Fruit fly (Drosophila melanogaster) whole organism, embryonic: ENCODE measurements around the gene CG33631.
A peak's percentile ranks its signal among the peaks of the same experiment; 100 is the strongest.

Experiments used
- CG11560 ChIP-seq: fragments of 200-800 bp; sonication (Bioruptor generic); IDR thresholded peaks from 3 replicates; pipeline ENCODE4 v1.3.6; 2022; ENCODE audit warnings: missing biosample characterization, missing genetic modification characterization
- CG12236 ChIP-seq: fragments of 200-800 bp; sonication (Bioruptor generic); optimal IDR thresholded peaks from 2 replicates; lab custom pipeline; 2016; ENCODE audit warnings: missing biosample characterization, missing genetic modification characterization
- CG12299 ChIP-seq: fragments of 200-800 bp; sonication (Bioruptor generic); optimal IDR thresholded peaks from 2 replicates; lab custom pipeline; 2018; ENCODE audit warnings: missing biosample characterization, mild to moderate bottlenecking, missing genetic modification characterization
- CG12942 ChIP-seq: fragments of 200-800 bp; sonication (Bioruptor generic); optimal IDR thresholded peaks from 3 replicates; lab custom pipeline; 2016; ENCODE audit warnings: missing biosample characterization, missing genetic modification characterization
- CG13287 ChIP-seq: fragments of 200-800 bp; sonication (Bioruptor generic); IDR thresholded peaks from 2 replicates; pipeline ENCODE4 v1.3.6; 2022; ENCODE audit warnings: missing biosample characterization, missing genetic modification characterization; ENCODE audit not compliant: partially characterized antibody
- CG17385 ChIP-seq: fragments of 200-800 bp; sonication (Bioruptor generic); optimal IDR thresholded peaks from 3 replicates; lab custom pipeline; 2018; ENCODE audit warnings: missing biosample characterization, mild to moderate bottlenecking, missing genetic modification characterization
- CG17568 ChIP-seq: fragments of 200-800 bp; sonication (Bioruptor generic); optimal IDR thresholded peaks from 2 replicates; lab custom pipeline; 2018; ENCODE audit warnings: missing biosample characterization, mild to moderate bottlenecking, missing genetic modification characterization, moderate library complexity
- CG1832 ChIP-seq: fragments of 200-800 bp; sonication (Bioruptor generic); optimal IDR thresholded peaks from 2 replicates; lab custom pipeline; 2017; ENCODE audit warnings: missing biosample characterization, mild to moderate bottlenecking, missing genetic modification characterization, inconsistent platforms
- CG18619 ChIP-seq: fragments of 200-800 bp; sonication (Bioruptor generic); optimal IDR thresholded peaks from 3 replicates; lab custom pipeline; 2017; ENCODE audit warnings: missing biosample characterization, mild to moderate bottlenecking, missing genetic modification characterization
- CG2202 ChIP-seq: fragments of 200-800 bp; sonication (Bioruptor generic); optimal IDR thresholded peaks from 2 replicates; lab custom pipeline; 2018; ENCODE audit warnings: missing biosample characterization, mild to moderate bottlenecking, missing genetic modification characterization
- CG4424 ChIP-seq: fragments of 200-800 bp; sonication (Bioruptor generic); optimal IDR thresholded peaks from 3 replicates; lab custom pipeline; 2016; ENCODE audit warnings: missing biosample characterization, missing genetic modification characterization
- CG4820 ChIP-seq: fragments of 200-800 bp; sonication (Bioruptor generic); optimal IDR thresholded peaks from 3 replicates; lab custom pipeline; 2016; ENCODE audit warnings: missing biosample characterization, missing genetic modification characterization
- CG4854 ChIP-seq: fragments of 200-800 bp; sonication (Bioruptor generic); optimal IDR thresholded peaks from 2 replicates; lab custom pipeline; 2016; ENCODE audit warnings: missing biosample characterization, missing genetic modification characterization, inconsistent platforms
- CG6689 ChIP-seq: fragments of 200-800 bp; sonication (Bioruptor generic); IDR thresholded peaks from 2 replicates; pipeline ENCODE4 v1.3.6; 2022; ENCODE audit warnings: missing biosample characterization, missing genetic modification characterization
- CG8388 ChIP-seq: fragments of 200-800 bp; sonication (Bioruptor generic); optimal IDR thresholded peaks from 2 replicates; lab custom pipeline; 2019; ENCODE audit warnings: missing biosample characterization, mild to moderate bottlenecking, missing genetic modification characterization, moderate library complexity
- CkIIα-i1 ChIP-seq: fragments of 200-800 bp; sonication (Bioruptor generic); IDR thresholded peaks from 2 replicates; pipeline ENCODE4 v1.3.6; 2022; ENCODE audit warnings: missing biosample characterization, missing genetic modification characterization
- CoRest ChIP-seq: fragments of 200-800 bp; sonication (Bioruptor generic); optimal IDR thresholded peaks from 3 replicates; lab custom pipeline; 2018; ENCODE audit warnings: missing biosample characterization, mild to moderate bottlenecking, missing genetic modification characterization, moderate library complexity
- D19A ChIP-seq: fragments of 200-800 bp; optimal IDR thresholded peaks from 3 replicates; lab custom pipeline; 2019; ENCODE audit warnings: missing biosample characterization, mild to moderate bottlenecking, missing genetic modification characterization, moderate library complexity
- Dad ChIP-seq: fragments of 200-800 bp; sonication (Bioruptor generic); optimal IDR thresholded peaks from 3 replicates; lab custom pipeline; 2016; ENCODE audit warnings: missing biosample characterization, missing genetic modification characterization
- Dfd ChIP-seq, 2 experiments: fragments of >200 bp; optimal IDR thresholded peaks; 2 replicates each; lab custom pipeline; 2017; ENCODE audit warnings: missing biosample characterization in 2 of 2, missing genetic modification characterization in 2 of 2
- Doc3 ChIP-seq: fragments of 200-800 bp; sonication (Bioruptor generic); IDR thresholded peaks from 3 replicates; pipeline ENCODE4 v1.3.6; 2022; ENCODE audit warnings: missing biosample characterization, missing genetic modification characterization; ENCODE audit not compliant: partially characterized antibody
- Dp ChIP-seq: fragments of 200-800 bp; sonication (Bioruptor generic); optimal IDR thresholded peaks from 2 replicates; lab custom pipeline; 2018; ENCODE audit warnings: missing biosample characterization, mild to moderate bottlenecking, missing genetic modification characterization, moderate library complexity
- ERR ChIP-seq: fragments of 200-800 bp; sonication (Bioruptor generic); optimal IDR thresholded peaks from 2 replicates; lab custom pipeline; 2016; ENCODE audit warnings: missing biosample characterization, missing genetic modification characterization
- GATAe ChIP-seq: fragments of 200-800 bp; sonication (Bioruptor generic); conservative IDR thresholded peaks from 2 replicates; pipeline ENCODE4 v1.3.6; 2022; ENCODE audit warnings: missing biosample characterization, missing genetic modification characterization
- Gug ChIP-seq: fragments of 200-800 bp; sonication (Bioruptor generic); IDR thresholded peaks from 4 replicates; pipeline ENCODE4 v1.3.6; 2022; ENCODE audit warnings: missing biosample characterization, missing genetic modification characterization
- HLHmδ ChIP-seq: fragments of 200-800 bp; sonication (Bioruptor generic); optimal IDR thresholded peaks from 2 replicates; lab custom pipeline; 2018; ENCODE audit warnings: missing biosample characterization, mild to moderate bottlenecking, missing genetic modification characterization, moderate library complexity
- Lpt ChIP-seq: fragments of >200 bp; optimal IDR thresholded peaks from 2 replicates; lab custom pipeline; 2018; ENCODE audit warnings: missing biosample characterization, missing genetic modification characterization
- Mrtf ChIP-seq: fragments of 200-800 bp; sonication (Bioruptor generic); IDR thresholded peaks from 3 replicates; pipeline ENCODE4 v1.3.6; 2022; ENCODE audit warnings: missing biosample characterization, missing genetic modification characterization
- NC2α ChIP-seq: fragments of 200-800 bp; sonication (Bioruptor generic); optimal IDR thresholded peaks from 2 replicates; lab custom pipeline; 2016; ENCODE audit warnings: missing biosample characterization, missing genetic modification characterization
- NfI ChIP-seq: fragments of 200-800 bp; sonication (Bioruptor generic); optimal IDR thresholded peaks from 3 replicates; lab custom pipeline; 2018; ENCODE audit warnings: missing biosample characterization, mild to moderate bottlenecking, missing genetic modification characterization, moderate library complexity
- Rfx ChIP-seq: fragments of 200-800 bp; sonication (Bioruptor generic); IDR thresholded peaks from 2 replicates; pipeline ENCODE4 v1.3.6; 2022; ENCODE audit warnings: missing biosample characterization, missing genetic modification characterization
- Tbp ChIP-seq: fragments of >200 bp; optimal IDR thresholded peaks from 2 replicates; lab custom pipeline; 2018; ENCODE audit warnings: missing biosample characterization, missing genetic modification characterization
- amos ChIP-seq: fragments of 200-800 bp; sonication (Bioruptor generic); IDR thresholded peaks from 2 replicates; pipeline ENCODE4 v1.3.6; 2022; ENCODE audit warnings: missing biosample characterization, missing genetic modification characterization; ENCODE audit not compliant: partially characterized antibody
- chm ChIP-seq: fragments of 200-800 bp; sonication (Bioruptor generic); IDR thresholded peaks from 2 replicates; pipeline ENCODE4 v1.3.6; 2022; ENCODE audit warnings: missing biosample characterization, missing genetic modification characterization
- dan ChIP-seq: fragments of 200-800 bp; sonication (Bioruptor generic); IDR thresholded peaks from 2 replicates; pipeline ENCODE4 v1.3.6; 2022; ENCODE audit warnings: missing biosample characterization, missing genetic modification characterization
- en ChIP-seq: fragments of 200-800 bp; sonication (Bioruptor generic); optimal IDR thresholded peaks from 2 replicates; lab custom pipeline; 2016; ENCODE audit warnings: missing biosample characterization, missing genetic modification characterization
- fu2 ChIP-seq: fragments of 200-800 bp; sonication (Bioruptor generic); optimal IDR thresholded peaks from 2 replicates; lab custom pipeline; 2016; ENCODE audit warnings: missing biosample characterization, missing genetic modification characterization
- grn ChIP-seq: fragments of 200-800 bp; sonication (Bioruptor generic); optimal IDR thresholded peaks from 3 replicates; lab custom pipeline; 2017; ENCODE audit warnings: missing biosample characterization, missing genetic modification characterization
- ind ChIP-seq: fragments of 200-800 bp; sonication (Bioruptor generic); optimal IDR thresholded peaks from 3 replicates; lab custom pipeline; 2016; ENCODE audit warnings: missing biosample characterization, missing genetic modification characterization
- kah ChIP-seq: fragments of 200-800 bp; sonication (Bioruptor generic); optimal IDR thresholded peaks from 2 replicates; lab custom pipeline; 2018; ENCODE audit warnings: missing biosample characterization, mild to moderate bottlenecking, missing genetic modification characterization
- ken ChIP-seq: fragments of 200-800 bp; sonication (Bioruptor generic); IDR thresholded peaks from 3 replicates; pipeline ENCODE4 v1.3.6; 2022; ENCODE audit warnings: missing biosample characterization, missing genetic modification characterization
- nau ChIP-seq: fragments of 200-800 bp; sonication (Bioruptor generic); optimal IDR thresholded peaks from 3 replicates; lab custom pipeline; 2017; ENCODE audit warnings: missing biosample characterization, mild to moderate bottlenecking, missing genetic modification characterization, missing genetic modification reagents
- prd ChIP-seq, 3 experiments: fragments of >200 bp in 2 of 3; fragments of 200-800 bp in 1 of 3; sonication (Bioruptor generic) in 1 of 3; optimal IDR thresholded peaks in 2 of 3; IDR thresholded peaks in 1 of 3; 2 replicates in 2 of 3; 3 replicates in 1 of 3; pipeline versions ENCODE4 v1.3.6 to Lab custom; 2017 to 2022; ENCODE audit warnings: missing biosample characterization in 1 of 3, missing genetic modification characterization in 1 of 3
- pum ChIP-seq: fragments of 200-800 bp; sonication (Bioruptor generic); optimal IDR thresholded peaks from 2 replicates; lab custom pipeline; 2016; ENCODE audit warnings: missing biosample characterization, missing genetic modification characterization
- sc ChIP-seq, 3 experiments: fragments of >200 bp in 2 of 3; fragments of 200-800 bp in 1 of 3; sonication (Bioruptor generic) in 1 of 3; optimal IDR thresholded peaks; 2 replicates in 2 of 3; 3 replicates in 1 of 3; lab custom pipeline; 2017; ENCODE audit warnings: mild to moderate bottlenecking in 1 of 3, missing biosample characterization in 1 of 3, missing genetic modification characterization in 1 of 3, missing genetic modification reagents in 1 of 3
- so ChIP-seq: fragments of 200-800 bp; sonication (Bioruptor generic); IDR thresholded peaks from 3 replicates; pipeline ENCODE4 v1.3.6; 2022; ENCODE audit warnings: missing biosample characterization, missing genetic modification characterization
- ttk ChIP-seq: fragments of 200-800 bp; sonication (Bioruptor generic); IDR thresholded peaks from 2 replicates; pipeline ENCODE4 v2.1.2; 2022; ENCODE audit warnings: missing biosample characterization, missing genetic modification characterization
- tup ChIP-seq: fragments of 200-800 bp; sonication (Bioruptor generic); optimal IDR thresholded peaks from 2 replicates; lab custom pipeline; 2016; ENCODE audit warnings: missing biosample characterization, mild to moderate bottlenecking, missing genetic modification characterization, moderate library complexity
- unc-4 ChIP-seq: fragments of 200-800 bp; sonication (Bioruptor generic); IDR thresholded peaks from 2 replicates; pipeline ENCODE4 v1.3.6; 2022; ENCODE audit warnings: missing biosample characterization, missing genetic modification characterization; ENCODE audit not compliant: partially characterized antibody
- wdn ChIP-seq: fragments of 200-800 bp; sonication (Bioruptor generic); IDR thresholded peaks from 2 replicates; pipeline ENCODE4 v1.3.6; 2022; ENCODE audit warnings: missing biosample characterization, missing genetic modification characterization
- zf30C ChIP-seq: fragments of 200-800 bp; sonication (Bioruptor generic); optimal IDR thresholded peaks from 3 replicates; lab custom pipeline; 2018; ENCODE audit warnings: missing biosample characterization, mild to moderate bottlenecking, missing genetic modification characterization

CG33631 gene

dm6 chr3R:10080699-10081098, 16.9 kb downstream of the CG33631 start:
- TF ChIP-seq sc (optimal IDR thresholded peaks at IDR 0.05; lab: Kevin White, UChicago): no peak
- TF ChIP-seq sc (GFP tag; optimal IDR thresholded peaks at IDR 0.05; lab: Kevin White, UChicago): no peak
- no peak for TF ChIP-seq Dp (GFP tag; lab: Kevin White, UChicago)
- TF ChIP-seq Gug (GFP tag; lab: Robert Waterston, UW): no peak
- TF ChIP-seq CG11560 (tag; lab: Robert Waterston, UW): no peak
- TF ChIP-seq CG12942 (GFP tag; lab: Kevin White, UChicago): no peak
- no peak for TF ChIP-seq Doc3 (GFP tag; lab: Robert Waterston, UW)
- TF ChIP-seq Lpt (GFP tag; lab: Kevin White, UChicago): no peak
- no peak for TF ChIP-seq en (GFP tag; lab: Kevin White, UChicago)
- TF ChIP-seq dan (GFP tag; lab: Robert Waterston, UW): no peak
- TF ChIP-seq chm: no peak
- no peak for TF ChIP-seq CG6689 (GFP tag; lab: Robert Waterston, UW)
- no peak for TF ChIP-seq kah (GFP tag; lab: Kevin White, UChicago)
- TF ChIP-seq CG17568 (GFP tag; lab: Kevin White, UChicago): no peak
- no peak for TF ChIP-seq CG13287 (GFP tag; lab: Robert Waterston, UW)
- TF ChIP-seq unc-4 (GFP tag; lab: Robert Waterston, UW): no peak
- TF ChIP-seq CG4854 (GFP tag; lab: Kevin White, UChicago): no peak
- no peak for TF ChIP-seq D19A
- TF ChIP-seq CG18619 (GFP tag; lab: Kevin White, UChicago): no peak
- no peak for TF ChIP-seq NfI (GFP tag; lab: Kevin White, UChicago)
- TF ChIP-seq Dad: no peak
- TF ChIP-seq GATAe: no peak
- TF ChIP-seq Mrtf (GFP tag; lab: Robert Waterston, UW): no peak
- no peak for TF ChIP-seq wdn (GFP tag; lab: Robert Waterston, UW)
- no peak for TF ChIP-seq CoRest
- no peak for TF ChIP-seq CG4820 (GFP tag; lab: Kevin White, UChicago)
- no peak for TF ChIP-seq ind (GFP tag; lab: Kevin White, UChicago)
- no peak for TF ChIP-seq grn (GFP tag; lab: Kevin White, UChicago)
- TF ChIP-seq CG4424: no peak
- 0 out of 2 replicates have a peak, but pooled peaks have one; percentile 20 for TF ChIP-seq ttk
- TF ChIP-seq CG2202 (tag; lab: Kevin White, UChicago): no peak
- peak; percentile 55 for TF ChIP-seq ERR (GFP tag; lab: Kevin White, UChicago)
- no peak for TF ChIP-seq pum (GFP tag; lab: Kevin White, UChicago)
- TF ChIP-seq CG8388: no peak
- TF ChIP-seq ken (GFP tag; lab: Robert Waterston, UW): no peak
- no peak for TF ChIP-seq Tbp
- TF ChIP-seq nau (GFP tag; lab: Kevin White, UChicago): no peak
- TF ChIP-seq CG12236 (GFP tag; lab: Kevin White, UChicago): no peak
- TF ChIP-seq zf30C: no peak
- no peak for TF ChIP-seq fu2 (GFP tag; lab: Kevin White, UChicago)
- no peak for TF ChIP-seq amos (GFP tag; lab: Robert Waterston, UW)
- TF ChIP-seq NC2α (GFP tag; lab: Kevin White, UChicago): no peak
- TF ChIP-seq CG1832: no peak
- TF ChIP-seq Dfd (GFP tag; optimal IDR thresholded peaks at IDR 0.05; lab: Kevin White, UChicago): no peak
- no peak for TF ChIP-seq prd (optimal IDR thresholded peaks at IDR 0.05; lab: Kevin White, UChicago)
- TF ChIP-seq prd (GFP tag; IDR thresholded peaks at IDR 0.05; lab: Robert Waterston, UW): no peak
- no peak for TF ChIP-seq Rfx (GFP tag; lab: Robert Waterston, UW)
- TF ChIP-seq so (GFP tag; lab: Robert Waterston, UW): no peak
- no peak for TF ChIP-seq CkIIα-i1 (GFP tag; lab: Robert Waterston, UW)
- TF ChIP-seq tup (GFP tag; lab: Kevin White, UChicago): no peak
- TF ChIP-seq HLHmδ (GFP tag; lab: Kevin White, UChicago): no peak
- TF ChIP-seq CG17385: no peak
- TF ChIP-seq CG12299 (tag; lab: Kevin White, UChicago): no peak
